Fruit fly (Drosophila melanogaster) whole organism, embryonic: ENCODE results near the gene dbr.

ENCODE experiments used
- Abd-B ChIP-seq: fragments of 200-800 bp; sonication (Bioruptor generic); optimal IDR thresholded peaks from 2 replicates; lab custom pipeline; 2018; ENCODE audit warnings: missing biosample characterization, mild to moderate bottlenecking, missing genetic modification characterization, moderate library complexity
- Ada2b ChIP-seq: fragments of 200-800 bp; sonication (Bioruptor generic); IDR thresholded peaks from 2 replicates; pipeline ENCODE4 v1.3.6; 2022; ENCODE audit warnings: missing biosample characterization, missing genetic modification characterization
- Atf3 ChIP-seq: fragments of 200-800 bp; sonication (Bioruptor generic); optimal IDR thresholded peaks from 3 replicates; lab custom pipeline; 2016; ENCODE audit warnings: missing biosample characterization, missing genetic modification characterization
- Bgb ChIP-seq: fragments of 200-800 bp; sonication (Bioruptor generic); IDR thresholded peaks from 2 replicates; pipeline ENCODE4 v1.3.6; 2022; ENCODE audit warnings: missing biosample characterization, missing genetic modification characterization; ENCODE audit not compliant: partially characterized antibody
- CG10147 ChIP-seq: fragments of 200-800 bp; sonication (Bioruptor generic); optimal IDR thresholded peaks from 2 replicates; lab custom pipeline; 2019; ENCODE audit warnings: missing biosample characterization, mild to moderate bottlenecking, missing genetic modification characterization, moderate library complexity
- CG10274 ChIP-seq: fragments of 200-800 bp; sonication (Bioruptor generic); optimal IDR thresholded peaks from 3 replicates; lab custom pipeline; 2017; ENCODE audit warnings: missing biosample characterization, mild to moderate bottlenecking, missing genetic modification characterization
- CG1233 ChIP-seq: fragments of 200-800 bp; sonication (Bioruptor generic); optimal IDR thresholded peaks from 4 replicates; lab custom pipeline; 2018; ENCODE audit warnings: missing biosample characterization, mild to moderate bottlenecking, missing genetic modification characterization
- CG12769 ChIP-seq: fragments of 200-800 bp; sonication (Bioruptor generic); optimal IDR thresholded peaks from 2 replicates; lab custom pipeline; 2019; ENCODE audit warnings: missing biosample characterization, mild to moderate bottlenecking, missing genetic modification characterization, moderate library complexity
- CG17186 ChIP-seq: fragments of 200-800 bp; sonication (Bioruptor generic); optimal IDR thresholded peaks from 3 replicates; lab custom pipeline; 2017; ENCODE audit warnings: missing biosample characterization, missing genetic modification reagents, missing genetic modification characterization
- CG30403 ChIP-seq: fragments of 200-800 bp; sonication (Bioruptor generic); optimal IDR thresholded peaks from 3 replicates; lab custom pipeline; 2016; ENCODE audit warnings: missing biosample characterization, missing genetic modification characterization
- CG30431 ChIP-seq: fragments of 200-800 bp; sonication (Bioruptor generic); optimal IDR thresholded peaks from 2 replicates; lab custom pipeline; 2017; ENCODE audit warnings: missing biosample characterization, missing genetic modification characterization
- CG32767 ChIP-seq: fragments of 200-800 bp; sonication (Bioruptor generic); IDR thresholded peaks from 2 replicates; pipeline ENCODE4 v1.3.6; 2022; ENCODE audit warnings: missing biosample characterization, missing genetic modification characterization
- CG34376 ChIP-seq: fragments of 200-800 bp; sonication (Bioruptor generic); optimal IDR thresholded peaks from 2 replicates; lab custom pipeline; 2018; ENCODE audit warnings: missing biosample characterization, mild to moderate bottlenecking, missing genetic modification characterization
- CG4328 ChIP-seq: fragments of 200-800 bp; sonication (Bioruptor generic); optimal IDR thresholded peaks from 3 replicates; lab custom pipeline; 2017; ENCODE audit warnings: missing biosample characterization, missing genetic modification reagents, missing genetic modification characterization
- CG4730 ChIP-seq: fragments of 200-800 bp; sonication (Bioruptor generic); IDR thresholded peaks from 2 replicates; pipeline ENCODE4 v1.3.6; 2022; ENCODE audit warnings: missing biosample characterization, missing genetic modification characterization
- CG5180 ChIP-seq: fragments of 200-800 bp; sonication (Bioruptor generic); optimal IDR thresholded peaks from 3 replicates; lab custom pipeline; 2017; ENCODE audit warnings: missing biosample characterization, missing genetic modification characterization, mild to moderate bottlenecking, moderate library complexity, missing genetic modification reagents
- CG7786 ChIP-seq: fragments of 200-800 bp; sonication (Bioruptor generic); optimal IDR thresholded peaks from 2 replicates; lab custom pipeline; 2016; ENCODE audit warnings: missing biosample characterization, missing genetic modification characterization
- CG8388 ChIP-seq: fragments of 200-800 bp; sonication (Bioruptor generic); optimal IDR thresholded peaks from 2 replicates; lab custom pipeline; 2019; ENCODE audit warnings: missing biosample characterization, mild to moderate bottlenecking, missing genetic modification characterization, moderate library complexity
- Dfd ChIP-seq, 2 experiments: fragments of >200 bp; optimal IDR thresholded peaks; 2 replicates each; lab custom pipeline; 2017; ENCODE audit warnings: missing biosample characterization in 2 of 2, missing genetic modification characterization in 2 of 2
- Doc2 ChIP-seq: fragments of 200-800 bp; sonication (Bioruptor generic); IDR thresholded peaks from 2 replicates; pipeline ENCODE4 v1.3.6; 2022; ENCODE audit warnings: missing biosample characterization, missing genetic modification characterization
- E2f2 ChIP-seq: fragments of 200-800 bp; sonication (Bioruptor generic); IDR thresholded peaks from 2 replicates; pipeline ENCODE4 v1.3.6; 2022; ENCODE audit warnings: missing biosample characterization, missing genetic modification characterization
- Gug ChIP-seq: fragments of 200-800 bp; sonication (Bioruptor generic); IDR thresholded peaks from 4 replicates; pipeline ENCODE4 v1.3.6; 2022; ENCODE audit warnings: missing biosample characterization, missing genetic modification characterization
- HLH4C ChIP-seq: fragments of 200-800 bp; sonication (Bioruptor generic); IDR thresholded peaks from 3 replicates; pipeline ENCODE4 v1.3.6; 2022; ENCODE audit warnings: missing biosample characterization, missing genetic modification characterization; ENCODE audit not compliant: partially characterized antibody
- Hey ChIP-seq: fragments of 200-800 bp; sonication (Bioruptor generic); optimal IDR thresholded peaks from 3 replicates; lab custom pipeline; 2018; ENCODE audit warnings: missing biosample characterization, mild to moderate bottlenecking, missing genetic modification characterization
- NC2β ChIP-seq: fragments of 200-800 bp; sonication (Bioruptor generic); optimal IDR thresholded peaks from 2 replicates; lab custom pipeline; 2016; ENCODE audit warnings: missing biosample characterization, missing genetic modification characterization
- Nf-YA ChIP-seq: fragments of 200-800 bp; sonication (Bioruptor generic); IDR thresholded peaks from 2 replicates; pipeline ENCODE4 v1.3.6; 2022; ENCODE audit warnings: missing biosample characterization, missing genetic modification characterization
- aop ChIP-seq: fragments of 200-800 bp; sonication (Bioruptor generic); IDR thresholded peaks from 2 replicates; pipeline ENCODE4 v1.3.6; 2022; ENCODE audit warnings: missing biosample characterization, missing genetic modification characterization
- ara ChIP-seq: fragments of 200-800 bp; sonication (Bioruptor generic); IDR thresholded peaks from 2 replicates; pipeline ENCODE4 v1.3.6; 2022; ENCODE audit warnings: missing biosample characterization, missing genetic modification characterization
- ase ChIP-seq: fragments of 200-800 bp; sonication (Bioruptor generic); IDR thresholded peaks from 3 replicates; pipeline ENCODE4 v1.3.6; 2022; ENCODE audit warnings: missing biosample characterization, missing genetic modification characterization
- az2 ChIP-seq: fragments of 200-800 bp; sonication (Bioruptor generic); optimal IDR thresholded peaks from 3 replicates; lab custom pipeline; 2016; ENCODE audit warnings: missing biosample characterization, missing genetic modification characterization
- bab2 ChIP-seq: fragments of 200-800 bp; sonication (Bioruptor generic); optimal IDR thresholded peaks from 2 replicates; lab custom pipeline; 2016; ENCODE audit warnings: missing biosample characterization, missing genetic modification characterization
- bbx ChIP-seq: fragments of 200-800 bp; sonication (Bioruptor generic); IDR thresholded peaks from 2 replicates; pipeline ENCODE4 v1.3.6; 2022; ENCODE audit warnings: missing biosample characterization, missing genetic modification characterization; ENCODE audit not compliant: partially characterized antibody
- danr ChIP-seq: fragments of 200-800 bp; sonication (Bioruptor generic); IDR thresholded peaks from 2 replicates; pipeline ENCODE4 v1.3.6; 2022; ENCODE audit warnings: missing biosample characterization, missing genetic modification characterization
- dmrt99B ChIP-seq: fragments of 200-800 bp; sonication (Bioruptor generic); optimal IDR thresholded peaks from 2 replicates; lab custom pipeline; 2018; ENCODE audit warnings: missing biosample characterization, mild to moderate bottlenecking, missing genetic modification characterization, moderate library complexity
- dysf ChIP-seq: fragments of 200-800 bp; sonication (Bioruptor generic); IDR thresholded peaks from 3 replicates; pipeline ENCODE4 v1.3.6; 2022; ENCODE audit warnings: missing biosample characterization, missing genetic modification characterization
- ems ChIP-seq: fragments of 200-800 bp; sonication (Bioruptor generic); optimal IDR thresholded peaks from 3 replicates; lab custom pipeline; 2016; ENCODE audit warnings: missing biosample characterization, missing genetic modification characterization
- esg ChIP-seq: fragments of 200-800 bp; sonication (Bioruptor generic); conservative IDR thresholded peaks from 2 replicates; pipeline ENCODE4 v1.3.6; 2022; ENCODE audit warnings: missing biosample characterization, missing genetic modification characterization
- fu2 ChIP-seq: fragments of 200-800 bp; sonication (Bioruptor generic); optimal IDR thresholded peaks from 2 replicates; lab custom pipeline; 2016; ENCODE audit warnings: missing biosample characterization, missing genetic modification characterization
- gro ChIP-seq: fragments of 200-800 bp; sonication (Bioruptor generic); optimal IDR thresholded peaks from 2 replicates; lab custom pipeline; 2016; ENCODE audit warnings: missing biosample characterization, missing genetic modification characterization
- insv ChIP-seq, 2 experiments: fragments of 200-800 bp; sonication (Bioruptor generic); optimal IDR thresholded peaks; 3 replicates each; lab custom pipeline; 2016 to 2018; ENCODE audit warnings: missing biosample characterization in 2 of 2, missing genetic modification characterization in 2 of 2
- ken ChIP-seq: fragments of 200-800 bp; sonication (Bioruptor generic); IDR thresholded peaks from 3 replicates; pipeline ENCODE4 v1.3.6; 2022; ENCODE audit warnings: missing biosample characterization, missing genetic modification characterization
- kni ChIP-seq: fragments of 200-800 bp; sonication (Bioruptor generic); optimal IDR thresholded peaks from 3 replicates; lab custom pipeline; 2017; ENCODE audit warnings: mild to moderate bottlenecking, missing biosample characterization, missing genetic modification reagents, missing genetic modification characterization
- lmd ChIP-seq: fragments of 200-800 bp; sonication (Bioruptor generic); IDR thresholded peaks from 2 replicates; pipeline ENCODE4 v1.3.6; 2022; ENCODE audit warnings: missing biosample characterization, missing genetic modification characterization
- odd ChIP-seq: fragments of 200-800 bp; sonication (Bioruptor generic); optimal IDR thresholded peaks from 2 replicates; lab custom pipeline; 2017; ENCODE audit warnings: missing biosample characterization, mild to moderate bottlenecking, missing genetic modification characterization
- pb ChIP-seq: fragments of 200-800 bp; sonication (Bioruptor generic); optimal IDR thresholded peaks from 3 replicates; lab custom pipeline; 2016; ENCODE audit warnings: missing biosample characterization, missing genetic modification characterization
- prd ChIP-seq, 3 experiments: fragments of >200 bp in 2 of 3; fragments of 200-800 bp in 1 of 3; sonication (Bioruptor generic) in 1 of 3; optimal IDR thresholded peaks in 2 of 3; IDR thresholded peaks in 1 of 3; 2 replicates in 2 of 3; 3 replicates in 1 of 3; pipeline versions ENCODE4 v1.3.6 to Lab custom; 2017 to 2022; ENCODE audit warnings: missing biosample characterization in 1 of 3, missing genetic modification characterization in 1 of 3
- ranshi ChIP-seq: fragments of 200-800 bp; sonication (Bioruptor generic); IDR thresholded peaks from 2 replicates; pipeline ENCODE4 v1.3.6; 2022; ENCODE audit warnings: missing biosample characterization, missing genetic modification characterization
- ro ChIP-seq: fragments of 200-800 bp; sonication (Bioruptor generic); IDR thresholded peaks from 2 replicates; pipeline ENCODE4 v1.3.6; 2022; ENCODE audit warnings: missing biosample characterization, missing genetic modification characterization
- scrt ChIP-seq: fragments of 200-800 bp; sonication (Bioruptor generic); optimal IDR thresholded peaks from 2 replicates; lab custom pipeline; 2018; ENCODE audit warnings: missing biosample characterization, mild to moderate bottlenecking, missing genetic modification characterization, moderate library complexity
- tgo ChIP-seq: fragments of 200-800 bp; sonication (Bioruptor generic); IDR thresholded peaks from 3 replicates; pipeline ENCODE4 v1.3.6; 2022; ENCODE audit warnings: missing biosample characterization, missing genetic modification characterization

The dbr gene

DNA sequence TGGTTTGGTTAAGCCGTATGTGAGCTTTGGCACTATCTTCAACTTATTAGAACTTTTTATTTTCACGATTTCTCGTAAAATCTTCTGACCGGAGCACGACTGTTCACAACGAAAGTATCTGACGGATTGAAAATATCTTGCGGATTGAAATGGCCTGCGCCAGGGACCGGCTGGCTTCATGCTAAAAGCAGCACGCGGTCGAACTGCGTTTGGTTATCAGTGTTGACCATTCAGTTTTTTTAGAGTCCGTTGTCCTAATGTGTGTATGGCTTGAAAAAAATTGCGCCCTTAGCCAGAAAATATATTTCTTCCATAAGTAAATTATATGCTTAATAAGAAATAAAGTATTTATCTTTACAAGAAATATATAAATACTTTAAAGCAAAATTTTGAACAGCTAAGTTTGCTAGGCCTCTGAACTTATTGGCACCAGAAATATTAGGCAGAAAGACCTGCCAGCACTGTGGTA, 21.0 kb downstream of the dbr start, which contains the start of gene net (continued):
- TF ChIP-seq Bgb (GFP tag; lab: Robert Waterston, UW), result peak; percentile 18; the same call in 1 of the 2 replicates
- TF ChIP-seq ken (GFP tag; lab: Robert Waterston, UW), result peak; percentile 49; the same call in 2 of the 3 replicates
- peak; percentile 79 for TF ChIP-seq scrt (GFP tag; lab: Kevin White, UChicago)
- peak; percentile 47; the same call in 1 of the 2 replicates for TF ChIP-seq Ada2b (GFP tag; lab: Robert Waterston, UW)
- no peak for TF ChIP-seq ems (GFP tag; lab: Kevin White, UChicago)
- TF ChIP-seq insv (GFP tag; optimal IDR thresholded peaks at IDR 0.05; lab: Kevin White, UChicago), result peak in 1 of 2 experiments; percentile 52
- peak; percentile 0 for TF ChIP-seq Hey (tag; lab: Kevin White, UChicago)
- no peak; the same call in 1 of the 2 replicates for TF ChIP-seq danr (GFP tag; lab: Robert Waterston, UW)
- peak; percentile 74 for TF ChIP-seq odd (GFP tag; lab: Kevin White, UChicago)
- TF ChIP-seq pb (GFP tag; lab: Kevin White, UChicago), result no peak
- TF ChIP-seq E2f2 (GFP tag; lab: Robert Waterston, UW), result peak; percentile 12; the same call in 1 of the 2 replicates
- TF ChIP-seq prd (optimal IDR thresholded peaks at IDR 0.05; lab: Kevin White, UChicago), result no peak
- peak; percentile 57; the same call in 1 of the 3 replicates for TF ChIP-seq prd (GFP tag; IDR thresholded peaks at IDR 0.05; lab: Robert Waterston, UW)
- TF ChIP-seq CG30403 (GFP tag; lab: Kevin White, UChicago), result peak; percentile 73
- no peak for TF ChIP-seq Nf-YA (GFP tag; lab: Robert Waterston, UW)
- TF ChIP-seq dmrt99B (tag; lab: Kevin White, UChicago), result peak; percentile 76
- TF ChIP-seq CG10274 (GFP tag; lab: Kevin White, UChicago), result peak; percentile 38
- TF ChIP-seq CG7786 (GFP tag; lab: Kevin White, UChicago), result no peak
- peak; percentile 68 for TF ChIP-seq CG12769 (tag; lab: Kevin White, UChicago)
- TF ChIP-seq CG1233 (GFP tag; lab: Kevin White, UChicago), result peak; percentile 59
- TF ChIP-seq Dfd (GFP tag; optimal IDR thresholded peaks at IDR 0.05; lab: Kevin White, UChicago), result no peak
- TF ChIP-seq fu2, result no peak
- no peak for TF ChIP-seq ase
- no peak for TF ChIP-seq gro
- no peak for TF ChIP-seq Atf3 (GFP tag; lab: Kevin White, UChicago)
- TF ChIP-seq bab2, result no peak
- no peak for TF ChIP-seq CG32767
- no peak for TF ChIP-seq aop (GFP tag; lab: Robert Waterston, UW)
- TF ChIP-seq lmd (GFP tag; lab: Robert Waterston, UW), result peak; percentile 50; the same call in 1 of the 2 replicates
- peak; percentile 74 for TF ChIP-seq CG4328 (GFP tag; lab: Kevin White, UChicago)
- no peak for TF ChIP-seq bbx
- TF ChIP-seq ranshi (GFP tag; lab: Robert Waterston, UW), result peak; percentile 25; the same call in 1 of the 2 replicates
- peak; percentile 53 for TF ChIP-seq CG8388 (GFP tag; lab: Kevin White, UChicago)
- peak; percentile 61; the same call in 2 of the 3 replicates for TF ChIP-seq dysf
- peak; percentile 48 for TF ChIP-seq az2 (GFP tag; lab: Kevin White, UChicago)
- no peak for TF ChIP-seq kni (GFP tag; lab: Kevin White, UChicago)
- TF ChIP-seq CG30431, result no peak
- peak; percentile 34; the same call in 1 of the 2 replicates for TF ChIP-seq esg (GFP tag; lab: Robert Waterston, UW)
- peak; percentile 100 for TF ChIP-seq CG5180 (GFP tag; lab: Kevin White, UChicago)
- no peak for TF ChIP-seq Abd-B (GFP tag; lab: Kevin White, UChicago)
- TF ChIP-seq CG4730 (GFP tag; lab: Robert Waterston, UW), result no peak
- TF ChIP-seq CG34376, result peak; percentile 88
- no peak for TF ChIP-seq Gug (GFP tag; lab: Robert Waterston, UW)
- TF ChIP-seq HLH4C (GFP tag; lab: Robert Waterston, UW), result no peak
- peak; percentile 51; the same call in 1 of the 3 replicates for TF ChIP-seq tgo (GFP tag; lab: Robert Waterston, UW)
- no peak for TF ChIP-seq CG17186
- TF ChIP-seq ara (GFP tag; lab: Robert Waterston, UW), result peak; percentile 58; the same call in 1 of the 2 replicates
- peak; percentile 80 for TF ChIP-seq CG10147
- TF ChIP-seq ro (GFP tag; lab: Robert Waterston, UW), result no peak
- no peak for TF ChIP-seq Doc2
- no peak for TF ChIP-seq NC2β (GFP tag; lab: Kevin White, UChicago)
